Worm (Caenorhabditis elegans) whole organism, early embryonic: ENCODE data around the gene clec-79.

Source experiments
- F13C5.2 ChIP-seq: sonication (generic microtip); optimal IDR thresholded peaks from 2 replicates; lab custom pipeline; 2017; ENCODE audit warnings: mild to moderate bottlenecking, missing genetic modification characterization, inconsistent platforms, missing compliant biosample characterization
- aly-1 ChIP-seq: sonication (generic microtip); optimal IDR thresholded peaks from 2 replicates; lab custom pipeline; 2016; ENCODE audit warnings: missing genetic modification characterization, missing compliant biosample characterization
- ama-1 ChIP-seq: fragments of 150-350 bp; optimal IDR thresholded peaks from 2 replicates; lab custom pipeline; 2014
- ceh-13 ChIP-seq: fragments of 200-800 bp; sonication (Bioruptor generic); optimal IDR thresholded peaks from 2 replicates; lab custom pipeline; 2018; ENCODE audit warnings: mild to moderate bottlenecking, missing genetic modification characterization, missing compliant biosample characterization
- ceh-36 ChIP-seq: sonication (generic microtip); optimal IDR thresholded peaks from 2 replicates; lab custom pipeline; 2016; ENCODE audit warnings: missing genetic modification characterization, inconsistent platforms, missing compliant biosample characterization
- ets-7 ChIP-seq: sonication (generic microtip); optimal IDR thresholded peaks from 2 replicates; lab custom pipeline; 2016; ENCODE audit warnings: missing genotype, missing genetic modification characterization, missing compliant biosample characterization
- flt-1 ChIP-seq: fragments of 200-800 bp; sonication (Bioruptor generic); IDR thresholded peaks from 2 replicates; pipeline ENCODE4 v1.3.6; 2022; ENCODE audit warnings: missing genetic modification characterization, missing compliant biosample characterization
- hmbx-1 ChIP-seq: sonication (generic microtip); optimal IDR thresholded peaks from 2 replicates; lab custom pipeline; 2016; ENCODE audit warnings: mild to moderate bottlenecking, missing genetic modification characterization, missing compliant biosample characterization
- hmg-4 ChIP-seq: fragments of 200-800 bp; sonication (Bioruptor generic); optimal IDR thresholded peaks from 2 replicates; lab custom pipeline; 2018; ENCODE audit warnings: mild to moderate bottlenecking, missing genetic modification characterization, missing compliant biosample characterization
- sea-1 ChIP-seq: fragments of 200-800 bp; sonication (Bioruptor generic); conservative IDR thresholded peaks from 2 replicates; pipeline ENCODE4 v1.3.6; 2022; ENCODE audit warnings: missing genetic modification characterization, missing compliant biosample characterization
- tbx-11 ChIP-seq: fragments of 200-800 bp; sonication (Bioruptor generic); IDR thresholded peaks from 2 replicates; pipeline ENCODE4 v1.3.6; 2022; ENCODE audit warnings: missing genetic modification characterization, missing compliant biosample characterization
- tbx-37 ChIP-seq: fragments of 200-800 bp; sonication (Bioruptor generic); conservative IDR thresholded peaks from 2 replicates; pipeline ENCODE4 v1.3.6; 2022; ENCODE audit warnings: missing genetic modification reagents, missing genetic modification characterization, missing compliant biosample characterization
- tra-4 ChIP-seq: sonication (generic microtip); optimal IDR thresholded peaks from 2 replicates; lab custom pipeline; 2017; ENCODE audit warnings: missing genetic modification characterization, missing compliant biosample characterization

DNA sequence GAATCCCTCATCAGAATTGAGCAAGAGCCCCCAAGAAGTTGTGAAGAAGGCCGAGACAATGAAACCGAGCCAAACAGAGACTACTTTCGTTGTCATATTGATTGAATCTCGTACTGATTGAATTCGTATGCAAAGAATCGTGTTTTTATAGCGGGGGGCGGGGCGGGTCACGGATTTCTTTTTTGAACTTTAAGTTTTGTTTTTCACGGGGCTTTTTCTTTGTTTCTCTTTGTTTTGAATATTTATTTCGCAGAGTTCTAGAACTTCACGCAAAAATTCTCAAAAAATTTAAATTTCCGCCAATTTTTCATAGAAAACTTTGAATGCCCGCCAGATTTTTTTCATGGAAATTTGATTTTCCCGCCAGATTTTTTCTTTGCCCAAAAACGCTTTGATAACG, 17.1 kb upstream of the clec-79 start, which contains the start of gene clec-73:
- TF ChIP-seq sea-1 (GFP tag; lab: Robert Waterston, UW) = no peak
- TF ChIP-seq ama-1 (lab: Kevin White, UChicago) = no peak
- TF ChIP-seq ceh-13 (GFP tag; lab: Kevin White, UChicago) = no peak
- no peak for TF ChIP-seq F13C5.2 (tag; lab: Kevin White, UChicago)
- no peak for TF ChIP-seq ceh-36
- TF ChIP-seq tbx-37 (GFP tag; lab: Robert Waterston, UW) = no peak
- TF ChIP-seq flt-1 (GFP tag; lab: Robert Waterston, UW) = no peak
- no peak for TF ChIP-seq tbx-11 (GFP tag; lab: Robert Waterston, UW)
- TF ChIP-seq hmbx-1 (tag; lab: Kevin White, UChicago) = no peak
- no peak for TF ChIP-seq hmg-4 (GFP tag; lab: Kevin White, UChicago)
- TF ChIP-seq aly-1 (tag; lab: Kevin White, UChicago) = no peak
- no peak for TF ChIP-seq tra-4 (tag; lab: Kevin White, UChicago)
- no peak for TF ChIP-seq ets-7
